Fruit fly (Drosophila melanogaster) whole organism, embryonic: ENCODE measurements around the gene msopa.

Source experiments
- Aef1 ChIP-seq: fragments of 200-800 bp; sonication (Bioruptor generic); IDR thresholded peaks from 3 replicates; pipeline ENCODE4 v1.3.6; 2022; ENCODE audit warnings: missing biosample characterization, missing genetic modification characterization
- Atf3 ChIP-seq: fragments of 200-800 bp; sonication (Bioruptor generic); optimal IDR thresholded peaks from 3 replicates; lab custom pipeline; 2016; ENCODE audit warnings: missing biosample characterization, missing genetic modification characterization
- C15 ChIP-seq: fragments of 200-800 bp; sonication (Bioruptor generic); IDR thresholded peaks from 3 replicates; pipeline ENCODE4 v1.3.6; 2022; ENCODE audit warnings: missing biosample characterization, missing genetic modification characterization
- CG10543 ChIP-seq: fragments of 200-800 bp; sonication (Bioruptor generic); optimal IDR thresholded peaks from 3 replicates; lab custom pipeline; 2017; ENCODE audit warnings: missing biosample characterization, mild to moderate bottlenecking, missing genetic modification characterization, moderate library complexity
- CG10959 ChIP-seq: fragments of 200-800 bp; sonication (Bioruptor generic); IDR thresholded peaks from 2 replicates; pipeline ENCODE4 v1.3.6; 2022; ENCODE audit warnings: missing biosample characterization, missing genetic modification characterization
- CG11695 ChIP-seq: fragments of 200-800 bp; sonication (Bioruptor generic); IDR thresholded peaks from 3 replicates; pipeline ENCODE4 v1.3.6; 2022; ENCODE audit warnings: missing biosample characterization, missing genetic modification characterization
- CG11696 ChIP-seq: fragments of 200-800 bp; sonication (Bioruptor generic); IDR thresholded peaks from 2 replicates; pipeline ENCODE4 v1.3.6; 2022; ENCODE audit warnings: missing biosample characterization, missing genetic modification characterization
- CG12071 ChIP-seq: fragments of 200-800 bp; sonication (Bioruptor generic); optimal IDR thresholded peaks from 3 replicates; lab custom pipeline; 2018; ENCODE audit warnings: missing biosample characterization, mild to moderate bottlenecking, missing genetic modification characterization
- CG14050 ChIP-seq: fragments of 200-800 bp; sonication (Bioruptor generic); IDR thresholded peaks from 3 replicates; pipeline ENCODE4 v1.3.6; 2022; ENCODE audit warnings: missing biosample characterization, missing genetic modification characterization
- CG14710 ChIP-seq: fragments of 200-800 bp; sonication (Bioruptor generic); optimal IDR thresholded peaks from 3 replicates; lab custom pipeline; 2019; ENCODE audit warnings: missing biosample characterization, mild to moderate bottlenecking, missing genetic modification characterization, moderate library complexity
- CG14965 ChIP-seq: fragments of 200-800 bp; sonication (Bioruptor generic); optimal IDR thresholded peaks from 2 replicates; lab custom pipeline; 2016; ENCODE audit warnings: missing biosample characterization, missing genetic modification characterization, borderline replicate concordance
- CG15601 ChIP-seq: fragments of 200-800 bp; sonication (Bioruptor generic); optimal IDR thresholded peaks from 3 replicates; lab custom pipeline; 2019; ENCODE audit warnings: missing biosample characterization, mild to moderate bottlenecking, missing genetic modification characterization, moderate library complexity
- CG1602 ChIP-seq: fragments of 200-800 bp; sonication (Bioruptor generic); optimal IDR thresholded peaks from 3 replicates; lab custom pipeline; 2016; ENCODE audit warnings: missing biosample characterization, missing genetic modification characterization
- CG17802 ChIP-seq: fragments of 200-800 bp; sonication (Bioruptor generic); optimal IDR thresholded peaks from 2 replicates; lab custom pipeline; 2018; ENCODE audit warnings: missing biosample characterization, mild to moderate bottlenecking, missing genetic modification characterization, moderate library complexity
- CG32772 ChIP-seq: fragments of 200-800 bp; sonication (Bioruptor generic); IDR thresholded peaks from 2 replicates; pipeline ENCODE4 v1.3.6; 2022; ENCODE audit warnings: missing biosample characterization, missing genetic modification characterization
- CG4820 ChIP-seq: fragments of 200-800 bp; sonication (Bioruptor generic); optimal IDR thresholded peaks from 3 replicates; lab custom pipeline; 2016; ENCODE audit warnings: missing biosample characterization, missing genetic modification characterization
- CG8089 ChIP-seq: fragments of 200-800 bp; sonication (Bioruptor generic); optimal IDR thresholded peaks from 3 replicates; lab custom pipeline; 2016; ENCODE audit warnings: missing biosample characterization, missing genetic modification characterization
- CG8290 ChIP-seq, 3 experiments: fragments of 200-800 bp; sonication (Bioruptor generic); optimal IDR thresholded peaks; 2 replicates each; lab custom pipeline; 2016 to 2019; ENCODE audit warnings: missing biosample characterization in 3 of 3, missing genetic modification characterization in 3 of 3, mild to moderate bottlenecking in 2 of 3, moderate library complexity in 1 of 3
- CG9215 ChIP-seq: fragments of 200-800 bp; sonication (Bioruptor generic); IDR thresholded peaks from 2 replicates; pipeline ENCODE4 v1.3.6; 2022; ENCODE audit warnings: missing biosample characterization, missing genetic modification characterization
- Camta ChIP-seq: fragments of 200-800 bp; sonication (Bioruptor generic); optimal IDR thresholded peaks from 2 replicates; lab custom pipeline; 2016; ENCODE audit warnings: missing biosample characterization, missing genetic modification characterization
- D ChIP-seq, 2 experiments: fragments of 200-800 bp in 1 of 2; fragments of >200 bp in 1 of 2; sonication (Bioruptor generic) in 1 of 2; optimal IDR thresholded peaks; 2 replicates in 1 of 2; 3 replicates in 1 of 2; lab custom pipeline; 2017; ENCODE audit warnings: mild to moderate bottlenecking in 1 of 2, missing biosample characterization in 1 of 2, missing genetic modification characterization in 1 of 2, missing genetic modification reagents in 1 of 2
- Dp ChIP-seq: fragments of 200-800 bp; sonication (Bioruptor generic); optimal IDR thresholded peaks from 2 replicates; lab custom pipeline; 2018; ENCODE audit warnings: missing biosample characterization, mild to moderate bottlenecking, missing genetic modification characterization, moderate library complexity
- Gsc ChIP-seq: fragments of 200-800 bp; sonication (Bioruptor generic); IDR thresholded peaks from 2 replicates; pipeline ENCODE4 v1.3.6; 2022; ENCODE audit warnings: missing biosample characterization, missing genetic modification characterization
- HmgD ChIP-seq: fragments of 200-800 bp; sonication (Bioruptor generic); optimal IDR thresholded peaks from 3 replicates; lab custom pipeline; 2016; ENCODE audit warnings: missing biosample characterization, missing genetic modification characterization
- Optix ChIP-seq: fragments of 200-800 bp; sonication (Bioruptor generic); IDR thresholded peaks from 3 replicates; pipeline ENCODE4 v1.3.6; 2022; ENCODE audit warnings: missing biosample characterization, missing genetic modification characterization
- Trl ChIP-seq, 3 experiments: fragments of >200 bp in 2 of 3; fragments of 200-800 bp in 1 of 3; sonication (Bioruptor generic) in 1 of 3; optimal IDR thresholded peaks; 2 replicates in 1 of 3; 3 replicates in 2 of 3; lab custom pipeline; 2016 to 2017; ENCODE audit warnings: missing biosample characterization in 1 of 3, missing genetic modification characterization in 1 of 3
- ac ChIP-seq: fragments of 200-800 bp; sonication (Bioruptor generic); optimal IDR thresholded peaks from 3 replicates; lab custom pipeline; 2017; ENCODE audit warnings: missing biosample characterization, mild to moderate bottlenecking, missing genetic modification characterization
- ato ChIP-seq: fragments of 200-800 bp; sonication (Bioruptor generic); IDR thresholded peaks from 2 replicates; pipeline ENCODE4 v1.3.6; 2022; ENCODE audit warnings: missing biosample characterization, missing genetic modification characterization; ENCODE audit not compliant: partially characterized antibody
- crc ChIP-seq: fragments of 200-800 bp; sonication (Bioruptor generic); optimal IDR thresholded peaks from 2 replicates; lab custom pipeline; 2016; ENCODE audit warnings: missing biosample characterization, missing genetic modification characterization
- dmrt99B ChIP-seq: fragments of 200-800 bp; sonication (Bioruptor generic); optimal IDR thresholded peaks from 2 replicates; lab custom pipeline; 2018; ENCODE audit warnings: missing biosample characterization, mild to moderate bottlenecking, missing genetic modification characterization, moderate library complexity
- en ChIP-seq: fragments of 200-800 bp; sonication (Bioruptor generic); optimal IDR thresholded peaks from 2 replicates; lab custom pipeline; 2016; ENCODE audit warnings: missing biosample characterization, missing genetic modification characterization
- fd102C ChIP-seq: fragments of 200-800 bp; sonication (Bioruptor generic); optimal IDR thresholded peaks from 2 replicates; lab custom pipeline; 2018; ENCODE audit warnings: missing biosample characterization, mild to moderate bottlenecking, missing genetic modification characterization, moderate library complexity
- her ChIP-seq: fragments of 200-800 bp; sonication (Bioruptor generic); optimal IDR thresholded peaks from 2 replicates; lab custom pipeline; 2016; ENCODE audit warnings: missing biosample characterization, missing genetic modification characterization
- hkb ChIP-seq, 2 experiments: fragments of 200-800 bp in 1 of 2; fragments of >200 bp in 1 of 2; sonication (Bioruptor generic) in 1 of 2; IDR thresholded peaks in 1 of 2; optimal IDR thresholded peaks in 1 of 2; 2 replicates each; pipeline versions ENCODE4 v1.3.6 to Lab custom; 2017 to 2022; ENCODE audit warnings: missing biosample characterization in 1 of 2, missing genetic modification characterization in 1 of 2
- ind ChIP-seq: fragments of 200-800 bp; sonication (Bioruptor generic); optimal IDR thresholded peaks from 3 replicates; lab custom pipeline; 2016; ENCODE audit warnings: missing biosample characterization, missing genetic modification characterization
- jigr1 ChIP-seq: fragments of 200-800 bp; sonication (Bioruptor generic); IDR thresholded peaks from 3 replicates; pipeline ENCODE4 v1.3.6; 2022; ENCODE audit warnings: missing biosample characterization, missing genetic modification characterization
- lmd ChIP-seq: fragments of 200-800 bp; sonication (Bioruptor generic); IDR thresholded peaks from 2 replicates; pipeline ENCODE4 v1.3.6; 2022; ENCODE audit warnings: missing biosample characterization, missing genetic modification characterization
- nerfin-1 ChIP-seq: fragments of 200-800 bp; sonication (Bioruptor generic); optimal IDR thresholded peaks from 3 replicates; lab custom pipeline; 2019; ENCODE audit warnings: missing biosample characterization, mild to moderate bottlenecking, missing genetic modification characterization, moderate library complexity
- nmo ChIP-seq: fragments of 200-800 bp; sonication (Bioruptor generic); optimal IDR thresholded peaks from 2 replicates; lab custom pipeline; 2018; ENCODE audit warnings: missing biosample characterization, mild to moderate bottlenecking, missing genetic modification characterization, moderate library complexity
- p53 ChIP-seq: fragments of 200-800 bp; sonication (Bioruptor generic); optimal IDR thresholded peaks from 2 replicates; lab custom pipeline; 2016; ENCODE audit warnings: missing biosample characterization, missing genetic modification characterization
- phol ChIP-seq: fragments of 200-800 bp; sonication (Bioruptor generic); optimal IDR thresholded peaks from 3 replicates; lab custom pipeline; 2018; ENCODE audit warnings: missing biosample characterization, mild to moderate bottlenecking, missing genetic modification characterization, moderate library complexity
- psq ChIP-seq: fragments of 200-800 bp; sonication (Bioruptor generic); optimal IDR thresholded peaks from 2 replicates; lab custom pipeline; 2017; ENCODE audit warnings: missing biosample characterization, missing genetic modification characterization
- ranshi ChIP-seq: fragments of 200-800 bp; sonication (Bioruptor generic); IDR thresholded peaks from 2 replicates; pipeline ENCODE4 v1.3.6; 2022; ENCODE audit warnings: missing biosample characterization, missing genetic modification characterization
- sens ChIP-seq: fragments of 200-800 bp; sonication (Bioruptor generic); peaks from one replicate; lab custom pipeline; 2016; ENCODE audit warnings: missing biosample characterization, missing genetic modification characterization
- sim ChIP-seq: fragments of 200-800 bp; sonication (Bioruptor generic); IDR thresholded peaks from 2 replicates; pipeline ENCODE4 v1.3.6; 2022; ENCODE audit warnings: missing biosample characterization, missing genetic modification characterization
- tx ChIP-seq: fragments of 200-800 bp; sonication (Bioruptor generic); optimal IDR thresholded peaks from 2 replicates; lab custom pipeline; 2016; ENCODE audit warnings: missing biosample characterization, missing genetic modification characterization
- vfl ChIP-seq: fragments of 200-800 bp; sonication (Bioruptor generic); optimal IDR thresholded peaks from 2 replicates; lab custom pipeline; 2016; ENCODE audit warnings: missing biosample characterization, missing genetic modification characterization
- z ChIP-seq: fragments of 200-800 bp; sonication (Bioruptor generic); IDR thresholded peaks from 3 replicates; pipeline ENCODE4 v1.3.6; 2022; ENCODE audit warnings: missing biosample characterization, missing genetic modification characterization

The msopa gene

DNA sequence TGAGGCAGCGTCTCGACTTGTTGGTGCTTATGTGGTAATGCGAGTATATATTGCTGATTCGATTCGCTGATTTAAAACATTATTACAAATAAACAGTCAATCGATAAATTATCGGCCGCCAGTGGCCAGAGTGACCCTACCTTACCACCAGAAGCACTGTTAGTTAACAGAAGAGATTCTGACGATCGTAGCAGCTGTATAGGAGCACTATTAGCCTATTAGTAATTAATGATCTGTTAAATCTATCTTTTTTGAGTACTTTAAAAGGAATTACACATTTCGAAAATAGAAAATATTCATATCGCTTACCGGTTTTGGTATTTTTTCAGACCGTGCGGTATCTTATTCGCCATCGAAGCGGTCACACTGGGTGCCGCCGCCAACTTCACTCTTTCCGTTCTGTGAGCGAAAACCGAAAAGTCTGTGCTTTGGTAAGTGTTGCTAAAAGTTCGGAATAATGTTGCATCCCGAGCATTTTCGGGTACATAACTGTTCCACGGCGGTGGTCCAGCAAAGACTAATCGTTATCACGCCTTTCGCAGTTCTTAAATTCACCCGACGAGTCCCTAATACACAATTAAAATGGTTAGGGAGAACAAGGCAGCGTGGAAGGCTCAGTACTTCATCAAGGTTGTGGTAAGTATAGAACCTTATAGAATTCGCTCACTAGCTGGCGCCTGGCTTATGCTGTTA is 6.7 kb upstream of the msopa start, which contains the start of the genes CG7130 and RpLP0 (continued):
- TF ChIP-seq Optix (GFP tag; lab: Robert Waterston, UW) = peak; percentile 76
- TF ChIP-seq CG4820 = peak; percentile 71
- TF ChIP-seq ac = peak; percentile 87
- TF ChIP-seq fd102C (GFP tag; lab: Kevin White, UChicago) = peak; percentile 57
- peak; percentile 73 for TF ChIP-seq Dp
- TF ChIP-seq phol (tag; lab: Kevin White, UChicago) = peak; percentile 91
- peak; percentile 80 for TF ChIP-seq tx (GFP tag; lab: Kevin White, UChicago)
- peak; percentile 85 for TF ChIP-seq HmgD (GFP tag; lab: Kevin White, UChicago)
- peak; percentile 70 for TF ChIP-seq CG11696 (GFP tag; lab: Robert Waterston, UW)
- TF ChIP-seq Atf3 (GFP tag; lab: Kevin White, UChicago) = peak; percentile 87
- TF ChIP-seq CG17802 = peak; percentile 86
- TF ChIP-seq CG9215 (GFP tag; lab: Robert Waterston, UW) = peak; percentile 56
- TF ChIP-seq jigr1 (GFP tag; lab: Robert Waterston, UW) = no peak
- TF ChIP-seq D (optimal IDR thresholded peaks at IDR 0.05; lab: Kevin White, UChicago) = peak; percentile 31
- peak; percentile 89 for TF ChIP-seq D (GFP tag; optimal IDR thresholded peaks at IDR 0.05; lab: Kevin White, UChicago)
- TF ChIP-seq CG14965 (GFP tag; lab: Kevin White, UChicago) = peak; percentile 84
- peak; percentile 77 for TF ChIP-seq vfl (GFP tag; lab: Kevin White, UChicago)
- peak; percentile 79 for TF ChIP-seq ranshi (GFP tag; lab: Robert Waterston, UW)
- peak; percentile 86 for TF ChIP-seq en (GFP tag; lab: Kevin White, UChicago)
- peak; percentile 87 for TF ChIP-seq nerfin-1 (tag; lab: Kevin White, UChicago)
- peak; percentile 95 for TF ChIP-seq CG14710 (tag; lab: Kevin White, UChicago)
- TF ChIP-seq CG14050 (GFP tag; lab: Robert Waterston, UW) = peak; percentile 79
- TF ChIP-seq Gsc (GFP tag; lab: Robert Waterston, UW) = no peak
- TF ChIP-seq CG32772 (GFP tag; lab: Robert Waterston, UW) = peak; percentile 75; the same call in 1 of the 2 replicates
- TF ChIP-seq CG12071 (GFP tag; lab: Kevin White, UChicago) = peak; percentile 95
- peak; percentile 29; the same call in 1 of the 2 replicates for TF ChIP-seq CG10959 (GFP tag; lab: Robert Waterston, UW)
- peak; percentile 90 for TF ChIP-seq crc (GFP tag; lab: Kevin White, UChicago)
- peak; percentile 88 for TF ChIP-seq CG8290 (GFP tag; optimal IDR thresholded peaks at IDR 0.05; lab: Kevin White, UChicago)
- TF ChIP-seq CG8290 (tag; optimal IDR thresholded peaks at IDR 0.05; lab: Kevin White, UChicago) = peak; percentile 92 to 95
- peak; percentile 89 for TF ChIP-seq p53
- TF ChIP-seq Camta (GFP tag; lab: Kevin White, UChicago) = peak; percentile 91
- peak; percentile 75 for TF ChIP-seq ind
- TF ChIP-seq CG15601 = peak; percentile 93
- TF ChIP-seq her (GFP tag; lab: Kevin White, UChicago) = peak; percentile 89
- peak; percentile 76 for TF ChIP-seq sim (GFP tag; lab: Robert Waterston, UW)
- TF ChIP-seq hkb (optimal IDR thresholded peaks at IDR 0.05; lab: Kevin White, UChicago) = peak; percentile 51
- peak; percentile 88 for TF ChIP-seq hkb (GFP tag; IDR thresholded peaks at IDR 0.05; lab: Robert Waterston, UW)
- TF ChIP-seq C15 (GFP tag; lab: Robert Waterston, UW) = 0 out of 3 replicates have a peak, but pooled peaks have one; percentile 56
- TF ChIP-seq sens = peak; percentile 98
- TF ChIP-seq ato = no peak
- no peak for TF ChIP-seq Trl (optimal IDR thresholded peaks at IDR 0.05; lab: Kevin White, UChicago)
- TF ChIP-seq Trl (GFP tag; optimal IDR thresholded peaks at IDR 0.05; lab: Kevin White, UChicago) = peak; percentile 95
- TF ChIP-seq psq (GFP tag; lab: Kevin White, UChicago) = peak; percentile 64
- peak; percentile 96 for TF ChIP-seq CG10543
- TF ChIP-seq CG1602 = peak; percentile 67
- peak; percentile 81 for TF ChIP-seq dmrt99B (tag; lab: Kevin White, UChicago)
- peak; percentile 70; the same call in 2 of the 3 replicates for TF ChIP-seq Aef1 (GFP tag; lab: Robert Waterston, UW)
- peak; percentile 89 for TF ChIP-seq nmo (GFP tag; lab: Kevin White, UChicago)
- peak; percentile 95 for TF ChIP-seq CG8089 (GFP tag; lab: Kevin White, UChicago)
- peak; percentile 65; the same call in 2 of the 3 replicates for TF ChIP-seq CG11695 (GFP tag; lab: Robert Waterston, UW)
- TF ChIP-seq z (GFP tag; lab: Robert Waterston, UW) = 0 out of 3 replicates have a peak, but pooled peaks have one; percentile 18
- peak; percentile 70 for TF ChIP-seq lmd (GFP tag; lab: Robert Waterston, UW)
